Fruit fly (Drosophila melanogaster) whole organism, prepupa: ENCODE results near the gene Txl.

ENCODE experiments used
- Blimp-1 ChIP-seq: fragments of 200-800 bp; sonication (Bioruptor generic); optimal IDR thresholded peaks from 3 replicates; lab custom pipeline; 2017; ENCODE audit warnings: missing biosample characterization, missing genetic modification characterization, mild to moderate bottlenecking, moderate library complexity, missing genetic modification reagents
- CG10669 ChIP-seq: fragments of 200-800 bp; sonication (Bioruptor generic); optimal IDR thresholded peaks from 3 replicates; lab custom pipeline; 2018; ENCODE audit warnings: missing biosample characterization, mild to moderate bottlenecking, missing genetic modification characterization, moderate library complexity
- CG11294 ChIP-seq: fragments of 200-800 bp; sonication (Bioruptor generic); IDR thresholded peaks from 2 replicates; pipeline ENCODE4 v1.3.6; 2022; ENCODE audit warnings: missing biosample characterization, missing genetic modification characterization
- CG11762 ChIP-seq: fragments of 200-800 bp; sonication (Bioruptor generic); optimal IDR thresholded peaks from 3 replicates; lab custom pipeline; 2016; ENCODE audit warnings: missing biosample characterization, missing genetic modification characterization; ENCODE audit not compliant: insufficient read depth
- CG11902 ChIP-seq: fragments of 200-800 bp; sonication (Bioruptor generic); optimal IDR thresholded peaks from 3 replicates; lab custom pipeline; 2016; ENCODE audit warnings: missing biosample characterization, missing genetic modification characterization
- CG1621 ChIP-seq: fragments of 200-800 bp; sonication (Bioruptor generic); optimal IDR thresholded peaks from 3 replicates; lab custom pipeline; 2018; ENCODE audit warnings: missing biosample characterization, mild to moderate bottlenecking, missing genetic modification characterization
- CG16779 ChIP-seq: fragments of 200-800 bp; sonication (Bioruptor generic); optimal IDR thresholded peaks from 3 replicates; lab custom pipeline; 2017; ENCODE audit warnings: missing biosample characterization, mild to moderate bottlenecking, missing genetic modification characterization
- CG3032 ChIP-seq: fragments of 200-800 bp; optimal IDR thresholded peaks from 2 replicates; lab custom pipeline; 2019; ENCODE audit warnings: missing biosample characterization, mild to moderate bottlenecking, missing genetic modification characterization, moderate library complexity
- CG34406 ChIP-seq: fragments of 200-800 bp; sonication (Bioruptor generic); optimal IDR thresholded peaks from 3 replicates; lab custom pipeline; 2016; ENCODE audit warnings: missing biosample characterization, missing genetic modification characterization
- CG3919 ChIP-seq: fragments of 200-800 bp; sonication (Bioruptor generic); optimal IDR thresholded peaks from 3 replicates; lab custom pipeline; 2016; ENCODE audit warnings: missing biosample characterization, missing genetic modification characterization
- CG4318 ChIP-seq: fragments of 200-800 bp; sonication (Bioruptor generic); optimal IDR thresholded peaks from 3 replicates; lab custom pipeline; 2017; ENCODE audit warnings: missing biosample characterization, mild to moderate bottlenecking, missing genetic modification characterization
- CG6276 ChIP-seq: fragments of 200-800 bp; sonication (Bioruptor generic); optimal IDR thresholded peaks from 2 replicates; lab custom pipeline; 2017; ENCODE audit warnings: missing biosample characterization, mild to moderate bottlenecking, missing genetic modification characterization
- CG6808 ChIP-seq: fragments of 200-800 bp; sonication (Bioruptor generic); optimal IDR thresholded peaks from 3 replicates; lab custom pipeline; 2017; ENCODE audit warnings: missing biosample characterization, missing genetic modification characterization, mild to moderate bottlenecking, moderate library complexity, missing genetic modification reagents
- CG6854 ChIP-seq: fragments of 200-800 bp; sonication (Bioruptor generic); optimal IDR thresholded peaks from 2 replicates; lab custom pipeline; 2017; ENCODE audit warnings: missing biosample characterization, mild to moderate bottlenecking, missing genetic modification characterization
- CG8319 ChIP-seq: fragments of 200-800 bp; sonication (Bioruptor generic); optimal IDR thresholded peaks from 3 replicates; lab custom pipeline; 2016; ENCODE audit warnings: missing biosample characterization, missing genetic modification characterization
- CG8632 ChIP-seq: fragments of 200-800 bp; sonication (Bioruptor generic); optimal IDR thresholded peaks from 3 replicates; lab custom pipeline; 2016; ENCODE audit warnings: missing biosample characterization, missing genetic modification characterization
- CG9139 ChIP-seq: fragments of 200-800 bp; sonication (Bioruptor generic); optimal IDR thresholded peaks from 3 replicates; lab custom pipeline; 2017; ENCODE audit warnings: missing biosample characterization, mild to moderate bottlenecking, missing genetic modification characterization
- Eip78C ChIP-seq: fragments of 200-800 bp; sonication (Bioruptor generic); peaks from one replicate; lab custom pipeline; 2016; ENCODE audit warnings: missing biosample characterization, missing genetic modification characterization
- Eip93F ChIP-seq: fragments of 200-800 bp; sonication (Bioruptor generic); optimal IDR thresholded peaks from 2 replicates; lab custom pipeline; 2016; ENCODE audit warnings: missing biosample characterization, mild to moderate bottlenecking, missing genetic modification characterization
- Ets21C ChIP-seq: fragments of 200-800 bp; sonication (Bioruptor generic); optimal IDR thresholded peaks from 3 replicates; lab custom pipeline; 2016; ENCODE audit warnings: missing biosample characterization, missing genetic modification characterization
- Gug ChIP-seq: fragments of 200-800 bp; sonication (Bioruptor generic); IDR thresholded peaks from 2 replicates; pipeline ENCODE4 v1.3.6; 2022; ENCODE audit warnings: missing biosample characterization, missing genetic modification characterization
- Hr38 ChIP-seq: sonication (Bioruptor generic); optimal IDR thresholded peaks from 2 replicates; lab custom pipeline; 2016; ENCODE audit warnings: missing biosample characterization, missing genetic modification characterization
- Hr39 ChIP-seq: fragments of 200-800 bp; sonication (Bioruptor generic); optimal IDR thresholded peaks from 2 replicates; lab custom pipeline; 2016; ENCODE audit warnings: missing biosample characterization, missing genetic modification characterization
- Hr4 ChIP-seq: fragments of 200-800 bp; sonication (Bioruptor generic); optimal IDR thresholded peaks from 3 replicates; lab custom pipeline; 2016; ENCODE audit warnings: missing biosample characterization, missing genetic modification characterization
- Lpt ChIP-seq: fragments of 200-800 bp; sonication (Bioruptor generic); optimal IDR thresholded peaks from 3 replicates; lab custom pipeline; 2016; ENCODE audit warnings: missing biosample characterization, missing genetic modification characterization
- Met ChIP-seq: fragments of 200-800 bp; sonication (Bioruptor generic); optimal IDR thresholded peaks from 3 replicates; lab custom pipeline; 2016; ENCODE audit warnings: missing biosample characterization, missing genetic modification characterization
- OdsH ChIP-seq: fragments of 200-800 bp; sonication (Bioruptor generic); optimal IDR thresholded peaks from 3 replicates; lab custom pipeline; 2016; ENCODE audit warnings: missing biosample characterization, missing genetic modification characterization
- Sox14 ChIP-seq: fragments of 200-800 bp; sonication (Bioruptor generic); optimal IDR thresholded peaks from 3 replicates; lab custom pipeline; 2016; ENCODE audit warnings: missing biosample characterization, missing genetic modification characterization
- achi ChIP-seq: fragments of 200-800 bp; sonication (Bioruptor generic); optimal IDR thresholded peaks from 3 replicates; lab custom pipeline; 2016; ENCODE audit warnings: missing biosample characterization, missing genetic modification characterization
- acj6 ChIP-seq: fragments of 200-800 bp; sonication (Bioruptor generic); optimal IDR thresholded peaks from 3 replicates; lab custom pipeline; 2016; ENCODE audit warnings: missing biosample characterization, missing genetic modification characterization
- cyc ChIP-seq: fragments of 200-800 bp; sonication (Bioruptor generic); optimal IDR thresholded peaks from 3 replicates; lab custom pipeline; 2016; ENCODE audit warnings: missing biosample characterization, missing genetic modification characterization
- dac ChIP-seq: fragments of 200-800 bp; sonication (Bioruptor generic); optimal IDR thresholded peaks from 2 replicates; lab custom pipeline; 2017; ENCODE audit warnings: missing biosample characterization, mild to moderate bottlenecking, missing genetic modification characterization
- dsx ChIP-seq: fragments of 200-800 bp; optimal IDR thresholded peaks from 3 replicates; lab custom pipeline; 2019; ENCODE audit warnings: missing biosample characterization, mild to moderate bottlenecking, missing genetic modification characterization, moderate library complexity; ENCODE audit not compliant: poor library complexity, severe bottlenecking
- eg ChIP-seq: fragments of 200-800 bp; sonication (Bioruptor generic); IDR thresholded peaks from 3 replicates; pipeline ENCODE4 v1.3.6; 2022; ENCODE audit warnings: missing biosample characterization, missing genetic modification characterization
- esn ChIP-seq: fragments of 200-800 bp; sonication (Bioruptor generic); optimal IDR thresholded peaks from 2 replicates; lab custom pipeline; 2016; ENCODE audit warnings: missing biosample characterization, mild to moderate bottlenecking, missing genetic modification characterization, moderate library complexity
- fd59A ChIP-seq: fragments of 200-800 bp; sonication (Bioruptor generic); optimal IDR thresholded peaks from 2 replicates; lab custom pipeline; 2017; ENCODE audit warnings: missing biosample characterization, mild to moderate bottlenecking, missing genetic modification characterization, missing genetic modification reagents
- fd85E ChIP-seq: fragments of 200-800 bp; sonication (Bioruptor generic); optimal IDR thresholded peaks from 3 replicates; lab custom pipeline; 2016; ENCODE audit warnings: missing biosample characterization, missing genetic modification characterization
- fkh ChIP-seq: fragments of 200-800 bp; sonication (Bioruptor generic); optimal IDR thresholded peaks from 3 replicates; lab custom pipeline; 2017; ENCODE audit warnings: missing biosample characterization, mild to moderate bottlenecking, missing genetic modification characterization, moderate library complexity
- lz ChIP-seq: fragments of 200-800 bp; sonication (Bioruptor generic); optimal IDR thresholded peaks from 3 replicates; lab custom pipeline; 2016; ENCODE audit warnings: missing biosample characterization, missing genetic modification characterization
- pdm3 ChIP-seq: fragments of 200-800 bp; sonication (Bioruptor generic); optimal IDR thresholded peaks from 3 replicates; lab custom pipeline; 2016; ENCODE audit warnings: missing biosample characterization, missing genetic modification characterization
- salr ChIP-seq, 2 experiments: fragments of 200-800 bp; sonication (Bioruptor generic); optimal IDR thresholded peaks; 3 replicates each; lab custom pipeline; 2016 to 2018; ENCODE audit warnings: missing biosample characterization in 2 of 2, missing genetic modification characterization in 2 of 2, mild to moderate bottlenecking in 1 of 2
- spab ChIP-seq: fragments of 200-800 bp; sonication (Bioruptor generic); optimal IDR thresholded peaks from 2 replicates; lab custom pipeline; 2017; ENCODE audit warnings: missing biosample characterization, mild to moderate bottlenecking, missing genetic modification characterization, missing genetic modification reagents
- svp ChIP-seq: fragments of 200-800 bp; sonication (Bioruptor generic); peaks from one replicate; lab custom pipeline; 2016; ENCODE audit warnings: missing biosample characterization, missing genetic modification characterization
- vri ChIP-seq: fragments of 200-800 bp; sonication (Bioruptor generic); optimal IDR thresholded peaks from 3 replicates; lab custom pipeline; 2016; ENCODE audit warnings: missing biosample characterization, mild to moderate bottlenecking, missing genetic modification characterization

Gene Txl

dm6 chr3L:5770113-5770798 is 4.6 kb downstream of the Txl start (continued):
- TF ChIP-seq CG4318 (GFP tag; lab: Kevin White, UChicago) (no peak), svp (no peak), spab (GFP tag; lab: Kevin White, UChicago) (peak; percentile 86), fd59A (GFP tag; lab: Kevin White, UChicago) (peak; percentile 62), dsx (GFP tag; lab: Kevin White, UChicago) (peak; percentile 62), OdsH (GFP tag; lab: Kevin White, UChicago) (no peak), fd85E (GFP tag; lab: Kevin White, UChicago) (no peak), cyc (no peak), CG8632 (GFP tag; lab: Kevin White, UChicago) (no peak), esn (GFP tag; lab: Kevin White, UChicago) (no peak), CG11902 (GFP tag; lab: Kevin White, UChicago) (no peak), Gug (GFP tag; lab: Robert Waterston, UW) (no peak), Hr4 (GFP tag; lab: Kevin White, UChicago) (no peak), vri (GFP tag; lab: Kevin White, UChicago) (peak; percentile 59), CG3919 (GFP tag; lab: Kevin White, UChicago) (peak; percentile 12), Met (GFP tag; lab: Kevin White, UChicago) (no peak), eg (GFP tag; lab: Robert Waterston, UW) (peak; percentile 66; the same call in 2 of the 3 replicates), salr (GFP tag; optimal IDR thresholded peaks at IDR 0.05; lab: Kevin White, UChicago) (peak in 1 of 2 experiments; percentile 58), CG8319 (GFP tag; lab: Kevin White, UChicago) (no peak), CG10669 (peak; percentile 78), Eip78C (GFP tag; lab: Kevin White, UChicago) (peak; percentile 79), Eip93F (GFP tag; lab: Kevin White, UChicago) (peak; percentile 50), Hr38 (GFP tag; lab: Kevin White, UChicago) (no peak), CG6276 (GFP tag; lab: Kevin White, UChicago) (peak; percentile 77), CG6854 (GFP tag; lab: Kevin White, UChicago) (peak; percentile 41), CG11294 (GFP tag; lab: Robert Waterston, UW) (no peak), CG3032 (peak; percentile 82), Blimp-1 (GFP tag; lab: Kevin White, UChicago) (peak; percentile 52)

- TF ChIP-seq Eip93F (GFP tag; lab: Kevin White, UChicago) (peak; percentile 55), lz (GFP tag; lab: Kevin White, UChicago) (peak; percentile 89), CG10669 (no peak), Sox14 (GFP tag; lab: Kevin White, UChicago) (peak; percentile 96), Eip78C (GFP tag; lab: Kevin White, UChicago) (peak; percentile 98), acj6 (GFP tag; lab: Kevin White, UChicago) (peak; percentile 89), cyc (peak; percentile 86), pdm3 (GFP tag; lab: Kevin White, UChicago) (no peak), CG6854 (GFP tag; lab: Kevin White, UChicago) (peak; percentile 54), Hr4 (GFP tag; lab: Kevin White, UChicago) (no peak), dac (GFP tag; lab: Kevin White, UChicago) (no peak), Ets21C (GFP tag; lab: Kevin White, UChicago) (no peak), CG8319 (GFP tag; lab: Kevin White, UChicago) (peak; percentile 86), CG11762 (GFP tag; lab: Kevin White, UChicago) (peak; percentile 80), fd59A (GFP tag; lab: Kevin White, UChicago) (peak; percentile 81), CG6808 (no peak), CG16779 (no peak), CG9139 (GFP tag; lab: Kevin White, UChicago) (no peak), CG34406 (GFP tag; lab: Kevin White, UChicago) (peak; percentile 80), CG11902 (GFP tag; lab: Kevin White, UChicago) (peak; percentile 68), vri (GFP tag; lab: Kevin White, UChicago) (peak; percentile 72), CG1621 (tag; lab: Kevin White, UChicago) (peak; percentile 51), CG11294 (GFP tag; lab: Robert Waterston, UW) (0 out of 2 replicates have a peak, but pooled peaks have one; percentile 21), dsx (GFP tag; lab: Kevin White, UChicago) (peak; percentile 78), CG8632 (GFP tag; lab: Kevin White, UChicago) (peak; percentile 86), Met (GFP tag; lab: Kevin White, UChicago) (no peak), Hr38 (GFP tag; lab: Kevin White, UChicago) (no peak), CG3919 (GFP tag; lab: Kevin White, UChicago) (peak; percentile 86), fkh (GFP tag; lab: Kevin White, UChicago) (peak; percentile 47), achi (GFP tag; lab: Kevin White, UChicago) (peak; percentile 88), Hr39 (GFP tag; lab: Kevin White, UChicago) (peak; percentile 85), spab (GFP tag; lab: Kevin White, UChicago) (no peak), Lpt (peak; percentile 67)
These were observed 5.3 kb downstream of the Txl start for dm6 chr3L:5770817-5771425.
